Fruit fly (Drosophila melanogaster) whole organism, prepupa: ENCODE data around the gene CG3982.

Experiments
- CG10631 ChIP-seq: fragments of 200-800 bp; sonication (Bioruptor generic); optimal IDR thresholded peaks from 2 replicates; lab custom pipeline; 2016; ENCODE audit warnings: missing biosample characterization, missing genetic modification characterization
- CG10669 ChIP-seq: fragments of 200-800 bp; sonication (Bioruptor generic); optimal IDR thresholded peaks from 3 replicates; lab custom pipeline; 2018; ENCODE audit warnings: missing biosample characterization, mild to moderate bottlenecking, missing genetic modification characterization, moderate library complexity
- CG11294 ChIP-seq: fragments of 200-800 bp; sonication (Bioruptor generic); IDR thresholded peaks from 2 replicates; pipeline ENCODE4 v1.3.6; 2022; ENCODE audit warnings: missing biosample characterization, missing genetic modification characterization
- CG15336 ChIP-seq: fragments of 200-800 bp; sonication (Bioruptor generic); IDR thresholded peaks from 2 replicates; pipeline ENCODE4 v1.3.6; 2022; ENCODE audit warnings: missing biosample characterization, missing genetic modification characterization
- CG1621 ChIP-seq: fragments of 200-800 bp; sonication (Bioruptor generic); optimal IDR thresholded peaks from 3 replicates; lab custom pipeline; 2018; ENCODE audit warnings: missing biosample characterization, mild to moderate bottlenecking, missing genetic modification characterization
- CG16779 ChIP-seq: fragments of 200-800 bp; sonication (Bioruptor generic); optimal IDR thresholded peaks from 3 replicates; lab custom pipeline; 2017; ENCODE audit warnings: missing biosample characterization, mild to moderate bottlenecking, missing genetic modification characterization
- CG3032 ChIP-seq: fragments of 200-800 bp; optimal IDR thresholded peaks from 2 replicates; lab custom pipeline; 2019; ENCODE audit warnings: missing biosample characterization, mild to moderate bottlenecking, missing genetic modification characterization, moderate library complexity
- CG31627 ChIP-seq: fragments of 200-800 bp; sonication (Bioruptor generic); optimal IDR thresholded peaks from 3 replicates; lab custom pipeline; 2016; ENCODE audit warnings: missing biosample characterization, missing genetic modification characterization
- CG32006 ChIP-seq: fragments of 200-800 bp; sonication (Bioruptor generic); optimal IDR thresholded peaks from 3 replicates; lab custom pipeline; 2017; ENCODE audit warnings: missing biosample characterization, mild to moderate bottlenecking, missing genetic modification characterization
- CG6163 ChIP-seq: fragments of 200-800 bp; sonication (Bioruptor generic); IDR thresholded peaks from 3 replicates; pipeline ENCODE4 v1.3.6; 2022; ENCODE audit warnings: missing biosample characterization, missing genetic modification characterization
- CG6854 ChIP-seq: fragments of 200-800 bp; sonication (Bioruptor generic); optimal IDR thresholded peaks from 2 replicates; lab custom pipeline; 2017; ENCODE audit warnings: missing biosample characterization, mild to moderate bottlenecking, missing genetic modification characterization
- CG7368 ChIP-seq: fragments of 200-800 bp; sonication (Bioruptor generic); optimal IDR thresholded peaks from 3 replicates; lab custom pipeline; 2016; ENCODE audit warnings: missing biosample characterization, missing genetic modification characterization
- CG8319 ChIP-seq: fragments of 200-800 bp; sonication (Bioruptor generic); optimal IDR thresholded peaks from 3 replicates; lab custom pipeline; 2016; ENCODE audit warnings: missing biosample characterization, missing genetic modification characterization
- CG9139 ChIP-seq: fragments of 200-800 bp; sonication (Bioruptor generic); optimal IDR thresholded peaks from 3 replicates; lab custom pipeline; 2017; ENCODE audit warnings: missing biosample characterization, mild to moderate bottlenecking, missing genetic modification characterization
- Eip78C ChIP-seq: fragments of 200-800 bp; sonication (Bioruptor generic); peaks from one replicate; lab custom pipeline; 2016; ENCODE audit warnings: missing biosample characterization, missing genetic modification characterization
- Eip93F ChIP-seq: fragments of 200-800 bp; sonication (Bioruptor generic); optimal IDR thresholded peaks from 2 replicates; lab custom pipeline; 2016; ENCODE audit warnings: missing biosample characterization, mild to moderate bottlenecking, missing genetic modification characterization
- Ets21C ChIP-seq: fragments of 200-800 bp; sonication (Bioruptor generic); optimal IDR thresholded peaks from 3 replicates; lab custom pipeline; 2016; ENCODE audit warnings: missing biosample characterization, missing genetic modification characterization
- Ets96B ChIP-seq: fragments of 200-800 bp; optimal IDR thresholded peaks from 2 replicates; lab custom pipeline; 2019; ENCODE audit warnings: missing biosample characterization, mild to moderate bottlenecking, missing genetic modification characterization, moderate library complexity
- Hr38 ChIP-seq: sonication (Bioruptor generic); optimal IDR thresholded peaks from 2 replicates; lab custom pipeline; 2016; ENCODE audit warnings: missing biosample characterization, missing genetic modification characterization
- Hr39 ChIP-seq: fragments of 200-800 bp; sonication (Bioruptor generic); optimal IDR thresholded peaks from 2 replicates; lab custom pipeline; 2016; ENCODE audit warnings: missing biosample characterization, missing genetic modification characterization
- Lpt ChIP-seq: fragments of 200-800 bp; sonication (Bioruptor generic); optimal IDR thresholded peaks from 3 replicates; lab custom pipeline; 2016; ENCODE audit warnings: missing biosample characterization, missing genetic modification characterization
- Met ChIP-seq: fragments of 200-800 bp; sonication (Bioruptor generic); optimal IDR thresholded peaks from 3 replicates; lab custom pipeline; 2016; ENCODE audit warnings: missing biosample characterization, missing genetic modification characterization
- OdsH ChIP-seq: fragments of 200-800 bp; sonication (Bioruptor generic); optimal IDR thresholded peaks from 3 replicates; lab custom pipeline; 2016; ENCODE audit warnings: missing biosample characterization, missing genetic modification characterization
- Smox ChIP-seq: fragments of 200-800 bp; sonication (Bioruptor generic); optimal IDR thresholded peaks from 3 replicates; lab custom pipeline; 2016; ENCODE audit warnings: missing biosample characterization, missing genetic modification characterization
- Sox102F ChIP-seq: fragments of 200-800 bp; sonication (Bioruptor generic); optimal IDR thresholded peaks from 2 replicates; lab custom pipeline; 2016; ENCODE audit warnings: missing biosample characterization, mild to moderate bottlenecking, missing genetic modification characterization
- Sox14 ChIP-seq: fragments of 200-800 bp; sonication (Bioruptor generic); optimal IDR thresholded peaks from 3 replicates; lab custom pipeline; 2016; ENCODE audit warnings: missing biosample characterization, missing genetic modification characterization
- dac ChIP-seq: fragments of 200-800 bp; sonication (Bioruptor generic); optimal IDR thresholded peaks from 2 replicates; lab custom pipeline; 2017; ENCODE audit warnings: missing biosample characterization, mild to moderate bottlenecking, missing genetic modification characterization
- eg ChIP-seq: fragments of 200-800 bp; sonication (Bioruptor generic); IDR thresholded peaks from 3 replicates; pipeline ENCODE4 v1.3.6; 2022; ENCODE audit warnings: missing biosample characterization, missing genetic modification characterization
- fkh ChIP-seq: fragments of 200-800 bp; sonication (Bioruptor generic); optimal IDR thresholded peaks from 3 replicates; lab custom pipeline; 2017; ENCODE audit warnings: missing biosample characterization, mild to moderate bottlenecking, missing genetic modification characterization, moderate library complexity
- lz ChIP-seq: fragments of 200-800 bp; sonication (Bioruptor generic); optimal IDR thresholded peaks from 3 replicates; lab custom pipeline; 2016; ENCODE audit warnings: missing biosample characterization, missing genetic modification characterization
- pdm3 ChIP-seq: fragments of 200-800 bp; sonication (Bioruptor generic); optimal IDR thresholded peaks from 3 replicates; lab custom pipeline; 2016; ENCODE audit warnings: missing biosample characterization, missing genetic modification characterization
- ss ChIP-seq, 2 experiments: fragments of 200-800 bp; sonication (Bioruptor generic); optimal IDR thresholded peaks; 2 replicates in 1 of 2; 3 replicates in 1 of 2; lab custom pipeline; 2017 to 2018; ENCODE audit warnings: mild to moderate bottlenecking in 2 of 2, missing biosample characterization in 2 of 2, missing genetic modification characterization in 2 of 2, moderate library complexity in 1 of 2
- topi ChIP-seq: fragments of 200-800 bp; sonication (Bioruptor generic); optimal IDR thresholded peaks from 3 replicates; lab custom pipeline; 2016; ENCODE audit warnings: missing biosample characterization, missing genetic modification characterization
- vri ChIP-seq: fragments of 200-800 bp; sonication (Bioruptor generic); optimal IDR thresholded peaks from 3 replicates; lab custom pipeline; 2016; ENCODE audit warnings: missing biosample characterization, mild to moderate bottlenecking, missing genetic modification characterization

Gene CG3982

DNA sequence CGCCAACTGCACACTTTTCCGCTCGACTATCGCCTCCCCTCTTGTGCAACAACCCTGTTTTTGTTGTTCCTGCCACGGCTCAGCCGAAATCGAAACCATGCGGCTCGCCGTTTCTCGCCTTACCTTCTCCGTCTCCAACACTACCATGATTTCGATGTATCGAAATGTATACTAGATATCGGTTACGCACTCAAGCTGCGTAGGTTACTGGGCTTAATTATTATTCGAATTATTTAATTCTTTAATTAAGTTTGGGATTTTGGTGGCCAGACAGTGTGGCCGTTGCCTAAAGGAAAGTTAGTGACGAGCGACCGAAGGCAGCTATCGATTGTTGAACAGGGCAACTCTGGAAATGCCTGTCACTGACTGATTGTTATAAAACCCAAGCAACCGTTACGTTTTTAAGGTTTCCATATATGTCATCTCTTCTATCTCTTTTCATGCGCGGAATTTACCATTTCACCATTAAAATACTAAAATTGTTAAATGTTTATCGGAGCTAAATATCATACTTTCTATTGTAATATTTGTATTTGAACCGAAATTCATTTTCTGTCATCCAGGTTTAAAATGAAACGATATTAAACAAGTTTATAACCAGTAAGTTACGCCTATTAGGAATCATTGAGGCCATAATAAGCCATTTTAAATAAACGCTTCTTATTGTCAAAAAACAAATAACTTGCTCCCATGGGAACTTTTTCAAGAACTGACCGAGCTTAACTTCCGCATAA lies 14.9 kb downstream of the CG3982 start, which contains the start of gene eIF4E1:
Gene eIF4E1, minus strand, starts transcription at position 304 of the 734 bp plus-strand sequence.
- TF ChIP-seq CG31627 (GFP tag; lab: Kevin White, UChicago) (peak; percentile 9), Eip78C (GFP tag; lab: Kevin White, UChicago) (peak; percentile 83), topi (GFP tag; lab: Kevin White, UChicago) (peak; percentile 8), CG10669 (GFP tag; lab: Kevin White, UChicago) (no peak), Ets21C (GFP tag; lab: Kevin White, UChicago) (no peak), lz (GFP tag; lab: Kevin White, UChicago) (peak; percentile 14), CG6163 (0 out of 3 replicates have a peak, but pooled peaks have one; percentile 0)

DNA sequence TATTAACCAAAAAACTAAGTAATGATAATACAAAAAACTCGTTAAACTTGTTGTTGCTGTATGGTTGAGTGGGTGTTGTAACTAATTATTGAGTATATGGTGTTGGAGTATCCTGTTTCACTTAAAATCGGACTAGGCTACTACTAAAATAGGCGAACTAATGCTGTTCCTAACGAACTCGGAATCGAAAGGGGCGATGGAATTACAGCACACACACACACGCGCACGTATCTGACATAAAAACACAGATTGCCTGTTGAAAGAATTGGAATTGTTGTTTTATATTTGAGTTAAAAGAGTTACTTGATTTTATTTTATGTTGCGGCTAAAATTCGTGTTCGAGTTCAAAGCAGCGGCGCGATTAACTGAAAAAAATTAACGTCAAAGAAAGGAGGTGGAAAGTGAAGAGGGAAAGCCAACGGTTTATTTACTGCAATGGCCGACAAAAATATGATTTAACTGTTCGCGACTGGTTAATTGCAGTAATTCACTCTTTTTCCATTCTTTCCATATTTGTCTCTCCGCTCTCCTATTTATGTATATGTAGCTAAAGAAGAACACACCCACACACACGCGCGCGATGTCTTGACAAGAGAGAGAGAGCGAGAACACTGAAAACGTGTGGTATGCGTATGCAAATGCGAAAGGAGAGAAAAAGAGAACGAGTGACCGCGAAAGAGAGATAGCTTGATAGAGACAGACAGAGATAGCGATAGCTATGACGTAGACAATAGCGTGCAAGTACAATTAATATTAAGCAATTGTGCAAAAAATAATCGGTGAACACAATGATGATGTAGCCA lies 15.6 kb downstream of the CG3982 start:
- TF ChIP-seq CG16779, result peak; percentile 15
- peak; percentile 44 to 72 for TF ChIP-seq ss (GFP tag; optimal IDR thresholded peaks at IDR 0.05; lab: Kevin White, UChicago)
- TF ChIP-seq CG6163, result peak; percentile 56; the same call in 2 of the 3 replicates
- TF ChIP-seq OdsH, result no peak
- peak; percentile 1 for TF ChIP-seq fkh (GFP tag; lab: Kevin White, UChicago)
- TF ChIP-seq CG1621 (tag; lab: Kevin White, UChicago), result peak; percentile 30
- TF ChIP-seq vri (GFP tag; lab: Kevin White, UChicago), result peak; percentile 67
- TF ChIP-seq CG9139 (GFP tag; lab: Kevin White, UChicago), result peak; percentile 13
- TF ChIP-seq eg (GFP tag; lab: Robert Waterston, UW), result no peak
- TF ChIP-seq Hr38 (GFP tag; lab: Kevin White, UChicago), result no peak

DNA sequence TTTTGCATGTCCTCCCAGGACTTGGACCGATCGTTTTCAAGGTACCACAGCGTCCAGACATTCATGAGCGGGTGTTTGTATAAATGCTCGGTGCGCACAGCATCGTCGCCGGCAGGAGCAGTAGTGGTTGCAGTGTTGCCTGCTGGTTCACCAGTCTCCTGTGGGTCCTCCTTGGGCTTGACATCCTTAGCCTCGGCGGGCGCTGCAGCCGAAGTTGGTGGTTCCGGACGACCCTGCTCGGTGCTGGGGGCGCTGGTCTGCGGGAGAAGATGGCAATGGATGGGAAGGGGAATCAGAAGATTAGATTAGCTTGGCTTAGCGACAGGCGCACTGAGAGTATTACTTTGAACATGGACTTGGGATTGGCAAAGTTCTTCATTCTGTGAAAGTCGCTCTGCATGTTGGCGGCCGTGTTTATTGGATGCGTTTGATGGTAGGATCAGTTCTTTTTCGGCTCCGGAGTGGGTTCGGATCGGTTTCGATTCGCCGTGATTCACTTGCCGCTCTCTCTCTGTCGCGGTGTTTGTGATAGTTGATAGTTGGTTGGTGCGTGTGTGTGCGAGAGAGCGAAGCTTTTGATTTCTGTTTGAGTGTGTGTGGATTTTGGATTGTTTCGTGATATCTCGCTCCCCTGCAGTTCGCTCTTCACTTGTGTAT lies 16.4 kb downstream of the CG3982 start:
- TF ChIP-seq ss (GFP tag; optimal IDR thresholded peaks at IDR 0.05; lab: Kevin White, UChicago), result no peak
- no peak for TF ChIP-seq pdm3
- no peak for TF ChIP-seq CG6854 (GFP tag; lab: Kevin White, UChicago)
- no peak for TF ChIP-seq Eip93F (GFP tag; lab: Kevin White, UChicago)
- TF ChIP-seq Ets96B (tag; lab: Kevin White, UChicago), result no peak
- TF ChIP-seq Eip78C (GFP tag; lab: Kevin White, UChicago), result no peak
- no peak for TF ChIP-seq Sox102F
- no peak for TF ChIP-seq CG11294 (GFP tag; lab: Robert Waterston, UW)
- TF ChIP-seq CG1621 (tag; lab: Kevin White, UChicago), result peak; percentile 58
- TF ChIP-seq CG8319 (GFP tag; lab: Kevin White, UChicago), result no peak
- TF ChIP-seq CG6163, result 0 out of 3 replicates have a peak, but pooled peaks have one; percentile 24
- TF ChIP-seq Met (GFP tag; lab: Kevin White, UChicago), result no peak
- TF ChIP-seq CG15336, result peak; percentile 43; the same call in 1 of the 2 replicates
- TF ChIP-seq CG7368, result no peak
- no peak for TF ChIP-seq CG3032 (tag; lab: Kevin White, UChicago)
- no peak for TF ChIP-seq CG32006 (GFP tag; lab: Kevin White, UChicago)
- no peak for TF ChIP-seq CG10631
- no peak for TF ChIP-seq Lpt (GFP tag; lab: Kevin White, UChicago)

DNA sequence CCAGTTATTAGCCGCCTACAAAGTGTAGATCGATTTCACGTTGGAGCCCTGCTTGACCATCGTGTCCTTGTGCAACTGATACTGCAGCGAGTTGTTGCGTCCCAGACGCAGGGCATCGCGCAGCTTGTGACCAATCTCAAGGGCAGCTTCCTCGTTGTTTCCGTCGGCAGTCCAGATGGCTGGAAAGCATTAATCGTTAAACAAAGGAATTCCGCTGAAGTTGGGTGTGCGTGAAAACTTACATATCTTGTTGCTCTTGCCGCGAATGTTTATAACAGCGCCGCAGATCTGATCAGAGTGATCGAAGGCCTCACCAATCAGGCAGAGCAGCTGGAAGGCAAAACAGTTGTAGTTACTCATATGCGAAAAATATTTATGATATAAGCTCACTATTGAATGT lies 17.3 kb downstream of the CG3982 start:
- no peak for TF ChIP-seq CG6163
- no peak for TF ChIP-seq Hr39 (GFP tag; lab: Kevin White, UChicago)
- TF ChIP-seq dac, result no peak
- TF ChIP-seq Smox, result no peak
- TF ChIP-seq pdm3, result no peak
- no peak for TF ChIP-seq Ets21C (GFP tag; lab: Kevin White, UChicago)
- TF ChIP-seq Sox14, result peak; percentile 13
- TF ChIP-seq CG1621 (tag; lab: Kevin White, UChicago), result peak; percentile 55
- TF ChIP-seq lz (GFP tag; lab: Kevin White, UChicago), result no peak
